Fruit fly (Drosophila melanogaster) whole organism, larva: ENCODE data around the gene Elba1.

Experiments
- noc ChIP-seq: fragments of 200-800 bp; sonication (Bioruptor generic); optimal IDR thresholded peaks from 3 replicates; lab custom pipeline; 2019; ENCODE audit warnings: missing biosample characterization, mild to moderate bottlenecking, missing genetic modification characterization, moderate library complexity

The Elba1 gene

dm6 chr2L:4684361-4684760, at the start of gene Elba1:
Gene Elba1, minus strand, starts transcription at chr2L:4684461.
- no peak for TF ChIP-seq noc

DNA sequence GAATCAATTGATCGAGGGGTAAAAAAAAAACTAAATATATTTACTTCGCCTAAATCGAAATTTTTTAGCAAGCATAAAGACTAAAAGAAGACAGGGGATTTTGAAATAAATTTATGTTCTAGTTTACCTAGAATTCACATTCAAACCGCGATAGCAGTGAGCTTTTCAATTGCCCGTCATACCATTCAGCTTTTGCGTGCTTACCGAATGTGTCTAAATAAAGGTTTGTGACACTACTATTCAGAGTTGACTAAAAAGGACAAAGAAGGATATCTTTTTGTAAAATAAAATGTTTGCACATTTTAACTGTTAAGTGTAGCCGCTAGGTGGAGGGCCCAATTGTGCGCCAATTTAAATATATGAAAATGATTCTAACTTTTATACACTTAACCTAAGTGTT, 41.8 kb upstream of the Elba1 start:
- no peak for TF ChIP-seq noc

- TF ChIP-seq noc = no peak
Observed at dm6 chr2L:4701385-4701784, 17.1 kb upstream of the Elba1 start, which contains the start of gene Taf12L. Gene Taf12L, minus strand, starts transcription at chr2L:4701485.

DNA sequence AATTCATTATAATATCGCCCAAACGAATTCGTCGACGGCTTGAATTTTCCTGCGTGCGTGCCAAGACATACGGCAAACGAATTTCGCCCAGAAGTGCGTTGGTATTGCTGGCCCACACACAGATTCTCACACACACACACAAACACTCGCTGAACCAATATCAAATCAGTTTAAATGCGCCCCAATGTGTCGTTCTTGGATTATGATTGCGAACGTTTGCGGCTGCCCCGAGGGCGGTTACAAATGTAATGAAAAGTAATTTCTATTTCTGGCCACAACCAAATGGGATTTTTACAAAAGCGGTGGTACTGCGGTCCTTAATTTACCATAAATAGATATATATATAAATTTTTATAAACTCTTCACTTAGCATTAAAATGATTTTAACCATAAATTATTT, 14.6 kb upstream of the Elba1 start:
- TF ChIP-seq noc = no peak

- no peak for TF ChIP-seq noc
Observed at dm6 chr2L:4694421-4694820, 10.2 kb upstream of the Elba1 start, which contains the start of gene dcma. Gene dcma, plus strand, starts transcription at chr2L:4694721.

DNA sequence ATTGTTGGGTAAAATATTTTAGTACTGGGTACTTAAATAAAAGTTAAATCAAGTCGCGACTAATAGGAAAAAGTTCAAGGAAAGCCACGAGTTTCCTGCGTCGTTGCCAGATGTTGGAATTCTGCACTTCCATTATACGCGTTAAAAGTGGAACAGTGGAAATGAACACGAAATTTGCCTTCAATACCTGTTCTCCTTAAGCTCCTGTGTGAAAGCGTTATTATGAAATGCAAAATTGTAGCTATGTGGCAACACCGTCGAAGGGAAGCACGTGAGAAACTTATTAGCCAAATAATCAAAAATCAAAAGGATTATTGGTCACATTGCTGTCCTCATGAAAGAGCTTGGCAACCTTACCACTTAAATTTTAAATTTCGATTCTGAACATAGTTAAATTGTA, 6.3 kb upstream of the Elba1 start, which contains the start of gene CG3251:
CG3251 (minus strand) TSS at position 101 of the 400 bp plus-strand sequence.
- no peak for TF ChIP-seq noc

dm6 chr2L:4687211-4687610, 3.0 kb upstream of the Elba1 start, which contains the start of gene Elba3:
Gene Elba3, plus strand, starts transcription at chr2L:4687511.
- no peak for TF ChIP-seq noc

DNA sequence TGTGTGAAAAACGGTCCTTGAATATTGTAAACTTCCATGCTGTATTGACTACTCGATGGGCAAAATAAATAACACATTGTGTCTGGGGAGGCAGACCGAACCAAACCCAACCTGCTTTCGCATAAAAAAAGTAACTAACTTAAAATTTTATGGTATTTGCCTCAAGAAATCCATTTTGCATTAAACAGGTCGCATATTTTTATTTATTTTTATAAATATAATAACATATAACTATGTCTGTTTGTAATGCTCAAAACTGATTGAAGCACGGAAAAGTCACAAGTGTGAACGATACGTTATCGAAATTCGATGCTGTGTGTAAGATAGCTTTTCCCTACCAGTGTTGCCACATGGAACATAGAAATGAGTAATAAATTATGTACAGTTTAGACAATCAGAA, 1.9 kb downstream of the Elba1 start, which contains the start of gene CG11929:
CG11929 (plus strand) TSS at position 301 of the 400 bp plus-strand sequence.
- no peak for TF ChIP-seq noc

DNA sequence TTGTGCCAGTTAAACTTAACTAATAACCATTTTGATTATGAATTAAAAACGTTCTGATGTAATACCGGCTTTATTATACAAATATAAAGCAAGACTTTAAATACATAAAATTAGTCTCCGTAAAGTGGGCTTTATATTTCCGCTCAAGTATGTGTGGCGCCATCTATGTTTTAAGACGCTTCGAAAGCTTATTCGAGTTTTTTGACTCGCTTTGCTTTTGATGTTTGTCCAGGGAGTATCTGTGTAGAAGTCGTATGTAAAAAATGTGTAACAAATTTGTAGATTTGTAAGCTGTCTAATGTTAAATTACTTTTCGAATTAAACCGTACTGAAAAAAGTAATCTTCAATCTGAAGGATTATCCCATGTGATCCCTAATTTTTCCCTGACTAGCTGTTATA, 23.3 kb downstream of the Elba1 start:
- no peak for TF ChIP-seq noc

- TF ChIP-seq noc = no peak
Observed at dm6 chr2L:4650752-4651453, 33.4 kb downstream of the Elba1 start, which contains the start of gene CG3355. Gene CG3355, plus strand, starts transcription at chr2L:4651403.

- no peak for TF ChIP-seq noc
Observed at dm6 chr2L:4648804-4649203, 35.5 kb downstream of the Elba1 start.

dm6 chr2L:4646751-4647150, 37.5 kb downstream of the Elba1 start, which contains the start of gene CG43798:
Gene CG43798, plus strand, starts transcription at chr2L:4647051.
- TF ChIP-seq noc = no peak

DNA sequence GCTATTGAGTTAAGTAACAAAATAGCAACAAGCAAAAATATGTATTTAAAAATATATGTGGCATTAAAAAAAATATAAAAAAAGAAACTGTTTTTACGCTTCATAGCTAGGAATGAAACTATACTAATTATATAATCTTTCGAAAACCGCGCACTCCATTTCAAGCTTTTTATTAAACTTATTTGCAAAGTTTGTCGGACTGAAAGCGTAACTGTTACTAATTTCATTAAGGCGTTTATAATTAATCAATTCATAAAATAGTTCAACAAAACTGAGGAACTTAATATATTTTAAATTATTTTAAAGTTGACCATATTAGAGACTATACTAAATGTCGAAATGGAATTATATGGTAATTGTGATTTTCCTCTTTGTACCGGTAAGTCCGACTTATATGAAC, 41.6 kb downstream of the Elba1 start, which contains the start of gene CG15635:
CG15635 (plus strand) TSS at position 301 of the 400 bp plus-strand sequence.
- no peak for TF ChIP-seq noc

DNA sequence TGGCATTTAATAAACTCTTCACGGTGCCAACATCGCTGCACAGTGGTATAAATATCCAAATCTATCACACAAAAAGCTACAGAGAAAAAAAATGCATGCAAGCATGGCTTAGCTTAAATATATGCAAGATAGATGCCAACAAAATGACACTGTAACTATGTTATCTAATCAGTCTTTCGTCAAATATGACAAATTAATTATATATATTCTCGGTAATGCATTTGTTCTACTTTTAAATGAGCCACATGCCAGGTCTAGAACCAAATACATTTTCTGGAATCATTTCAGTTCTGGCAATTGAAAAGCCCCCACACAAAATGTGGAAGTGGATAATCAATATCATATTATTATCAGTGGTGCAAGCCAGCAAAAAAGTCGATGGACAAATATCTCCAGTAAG, 43.3 kb downstream of the Elba1 start, which contains the start of gene BG642163:
BG642163 (plus strand) TSS at position 301 of the 400 bp plus-strand sequence.
- TF ChIP-seq noc = no peak

DNA sequence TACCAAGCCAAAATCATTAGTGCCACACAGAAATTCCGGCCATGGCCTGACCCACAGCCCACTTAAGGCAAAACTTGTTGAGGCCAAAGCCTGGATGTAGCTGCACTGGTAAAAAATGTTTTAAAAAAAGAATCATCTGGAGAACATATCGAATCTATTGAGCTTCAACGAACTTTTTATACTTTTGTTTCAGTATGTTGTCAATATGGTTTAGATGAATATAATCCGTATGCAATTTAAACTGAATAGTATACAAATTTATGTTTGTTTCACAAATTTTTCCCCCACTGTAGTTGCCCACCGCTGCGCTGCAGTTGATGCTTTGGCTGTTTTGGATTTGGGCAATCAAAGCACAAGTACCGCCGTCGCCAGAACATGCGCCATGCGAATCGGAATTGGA, 48.9 kb downstream of the Elba1 start:
- TF ChIP-seq noc = no peak
